Worm (Caenorhabditis elegans) whole organism, L4 larva: ENCODE data around the gene math-20.
"Not testable (repeated sequence)": the region's sequence is repeated elsewhere in the genome, so short reads cannot be mapped to it uniquely, and the experiment has no call there.

Experiments
- Y5F2A.4 ChIP-seq: fragments of 200-800 bp; sonication (Bioruptor generic); optimal IDR thresholded peaks from 2 replicates; lab custom pipeline; 2018; ENCODE audit warnings: mild to moderate bottlenecking, missing genetic modification characterization, missing compliant biosample characterization
- ceh-32 ChIP-seq: sonication (generic microtip); optimal IDR thresholded peaks from 2 replicates; lab custom pipeline; 2016; ENCODE audit warnings: mild to moderate bottlenecking, missing genetic modification characterization, missing compliant biosample characterization; ENCODE audit not compliant: poor library complexity
- ceh-82 ChIP-seq: sonication (generic microtip); optimal IDR thresholded peaks from 2 replicates; lab custom pipeline; 2017; ENCODE audit warnings: missing biosample characterization, missing genetic modification characterization
- dpl-1 ChIP-seq: fragments of 150-350 bp; optimal IDR thresholded peaks from 2 replicates; lab custom pipeline; 2014; ENCODE audit warnings: missing biosample characterization, missing genetic modification reagents, missing genetic modification characterization
- fos-1 ChIP-seq: fragments of 150-350 bp; optimal IDR thresholded peaks from 2 replicates; lab custom pipeline; 2014; ENCODE audit warnings: missing biosample characterization, missing genetic modification characterization
- hif-1 ChIP-seq, 2 experiments: sonication (generic microtip); optimal IDR thresholded peaks; 2 replicates each; lab custom pipeline; 2016 to 2017; ENCODE audit warnings: missing compliant biosample characterization in 2 of 2, missing genetic modification characterization in 2 of 2, missing genetic modification reagents in 2 of 2, missing genotype in 2 of 2, mild to moderate bottlenecking in 1 of 2
- lin-1 ChIP-seq: fragments of 200-800 bp; sonication (Bioruptor generic); IDR thresholded peaks from 2 replicates; pipeline ENCODE4 v1.3.6; 2022; ENCODE audit warnings: missing genetic modification reagents, missing genetic modification characterization, missing compliant biosample characterization
- lsy-2 ChIP-seq, 2 experiments: fragments of 150-350 bp in 1 of 2; sonication (generic microtip) in 1 of 2; optimal IDR thresholded peaks; 2 replicates each; lab custom pipeline; 2014 to 2017; ENCODE audit warnings: missing biosample characterization in 2 of 2, missing genetic modification characterization in 2 of 2
- mes-2 ChIP-seq: sonication (generic microtip); optimal IDR thresholded peaks from 2 replicates; lab custom pipeline; 2016; ENCODE audit warnings: missing genotype, mild to moderate bottlenecking, missing genetic modification characterization, missing compliant biosample characterization; ENCODE audit not compliant: poor library complexity, severe bottlenecking
- nhr-237 ChIP-seq: sonication (generic microtip); optimal IDR thresholded peaks from 2 replicates; lab custom pipeline; 2017; ENCODE audit warnings: missing biosample characterization, missing genetic modification characterization
- nhr-28 ChIP-seq: fragments of 150-350 bp; optimal IDR thresholded peaks from 2 replicates; lab custom pipeline; 2014; ENCODE audit warnings: missing biosample characterization, missing genetic modification characterization
- unc-62 ChIP-seq, 3 experiments: fragments of 150-350 bp in 1 of 3; sonication (generic microtip); optimal IDR thresholded peaks in 2 of 3; peaks in 1 of 3; 1 replicate in 1 of 3; 2 replicates in 2 of 3; lab custom pipeline; 2014 to 2017; ENCODE audit warnings: missing biosample characterization in 3 of 3, missing genetic modification characterization in 3 of 3, missing genetic modification reagents in 3 of 3, missing genotype in 1 of 3
- vab-7 ChIP-seq: fragments of 200-800 bp; sonication (Bioruptor generic); IDR thresholded peaks from 2 replicates; pipeline ENCODE4 v1.3.6; 2022; ENCODE audit warnings: missing genetic modification reagents, missing genetic modification characterization, missing compliant biosample characterization
- ztf-11 ChIP-seq: fragments of 150-350 bp; optimal IDR thresholded peaks from 2 replicates; lab custom pipeline; 2014; ENCODE audit warnings: missing biosample characterization, missing genetic modification characterization

DNA sequence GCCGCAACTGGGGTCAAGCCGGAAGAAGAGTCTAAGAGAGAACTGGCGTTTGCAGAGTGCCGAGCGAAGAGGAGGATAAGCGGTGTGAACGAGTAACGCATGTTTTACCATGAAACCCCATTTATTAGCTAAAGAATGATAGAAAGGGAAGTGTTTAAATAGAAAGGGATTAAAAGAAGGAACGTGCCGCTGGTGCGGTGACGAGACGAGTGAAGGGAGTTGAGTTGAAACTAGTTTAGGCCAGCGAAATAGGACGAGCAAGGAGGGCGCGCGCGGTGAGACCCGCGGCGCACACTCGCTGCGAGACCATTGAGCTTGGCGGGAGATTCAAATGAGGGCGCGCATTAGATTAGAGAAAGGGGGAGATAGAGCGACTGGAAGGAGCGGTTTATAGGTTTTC is 50.2 kb downstream of the math-20 start, which contains the start of gene math-1:
- TF ChIP-seq lin-1 (GFP tag; lab: Robert Waterston, UW); lsy-2 (tag; optimal IDR thresholded peaks at IDR 0.05; lab: Kevin White, UChicago); fos-1 (tag; lab: Kevin White, UChicago); unc-62 (GFP tag; optimal IDR thresholded peaks at IDR 0.05 in 1 of 2; lab: Kevin White, UChicago); unc-62 (tag; optimal IDR thresholded peaks at IDR 0.05; lab: Kevin White, UChicago); ceh-82 (tag; lab: Kevin White, UChicago); ztf-11; mes-2 (tag; lab: Kevin White, UChicago); vab-7 (GFP tag; lab: Robert Waterston, UW); dpl-1 (GFP tag; lab: Kevin White, UChicago); ceh-32 (tag; lab: Kevin White, UChicago); nhr-28 (tag; lab: Kevin White, UChicago); nhr-237 (tag; lab: Kevin White, UChicago); Y5F2A.4 (GFP tag; lab: Kevin White, UChicago); hif-1 (tag; optimal IDR thresholded peaks at IDR 0.05; lab: Kevin White, UChicago): not testable (repeated sequence)
